Worm (Caenorhabditis elegans): ENCODE measurements around the gene lelo-2.

lelo-2 gene

DNA sequence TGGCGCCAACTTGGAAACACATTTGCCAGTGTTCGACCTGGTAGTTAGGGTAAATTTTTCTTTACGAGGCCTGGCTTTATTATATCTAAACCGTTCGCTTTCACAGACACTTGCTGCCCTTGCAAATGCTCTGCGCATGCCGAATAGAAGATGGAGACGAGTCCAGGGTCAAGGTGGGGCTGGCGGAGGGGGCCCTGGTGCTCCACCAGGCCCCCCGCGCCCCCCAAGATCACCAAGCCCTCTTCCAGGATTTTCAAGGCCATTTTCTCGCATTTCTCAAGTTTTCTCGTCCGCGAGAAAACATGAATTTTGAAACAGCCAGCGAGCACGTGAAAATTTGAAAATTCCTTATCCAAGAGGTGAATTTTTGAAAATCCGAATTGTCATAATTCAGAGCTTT, 12.6 kb upstream of the lelo-2 start:
- TF ChIP-seq mab-5 (tag; optimal IDR thresholded peaks at IDR 0.05), result no peak
- no peak for TF ChIP-seq nhr-129 (tag; optimal IDR thresholded peaks at IDR 0.05)
- TF ChIP-seq alr-1 (tag; optimal IDR thresholded peaks at IDR 0.05), result no peak
- TF ChIP-seq sma-3 (GFP tag; optimal IDR thresholded peaks at IDR 0.05), result no peak
- TF ChIP-seq elt-1 (tag; optimal IDR thresholded peaks at IDR 0.05), result no peak
- TF ChIP-seq snpc-4 (tag; optimal IDR thresholded peaks at IDR 0.05), result no peak
- no peak for TF ChIP-seq unc-55 (GFP tag; optimal IDR thresholded peaks at IDR 0.05)
- no peak for TF ChIP-seq nhr-23 (tag; optimal IDR thresholded peaks at IDR 0.05)

- TF ChIP-seq lsy-2 (tag; optimal IDR thresholded peaks at IDR 0.05) (peak; percentile 27 to 77), unc-55 (GFP tag; optimal IDR thresholded peaks at IDR 0.05) (no peak)
These were observed 9.7 kb upstream of the lelo-2 start for ce11 chrIII:1436738-1437137.

- peak in 1 of 2 experiments; percentile 44 for TF ChIP-seq lsy-2 (tag; optimal IDR thresholded peaks at IDR 0.05)
- no peak for TF ChIP-seq nhr-21 (tag; optimal IDR thresholded peaks at IDR 0.05)
- no peak for TF ChIP-seq mab-5 (tag; optimal IDR thresholded peaks at IDR 0.05)
- peak; percentile 12 for TF ChIP-seq unc-55 (GFP tag; optimal IDR thresholded peaks at IDR 0.05)
- TF ChIP-seq mdl-1 (tag; optimal IDR thresholded peaks at IDR 0.05), result peak in 1 of 2 experiments; percentile 24
- peak; percentile 16 for TF ChIP-seq C34F6.9 (tag; optimal IDR thresholded peaks at IDR 0.05)
These were observed 3.0 kb upstream of the lelo-2 start for ce11 chrIII:1429920-1430437.

DNA sequence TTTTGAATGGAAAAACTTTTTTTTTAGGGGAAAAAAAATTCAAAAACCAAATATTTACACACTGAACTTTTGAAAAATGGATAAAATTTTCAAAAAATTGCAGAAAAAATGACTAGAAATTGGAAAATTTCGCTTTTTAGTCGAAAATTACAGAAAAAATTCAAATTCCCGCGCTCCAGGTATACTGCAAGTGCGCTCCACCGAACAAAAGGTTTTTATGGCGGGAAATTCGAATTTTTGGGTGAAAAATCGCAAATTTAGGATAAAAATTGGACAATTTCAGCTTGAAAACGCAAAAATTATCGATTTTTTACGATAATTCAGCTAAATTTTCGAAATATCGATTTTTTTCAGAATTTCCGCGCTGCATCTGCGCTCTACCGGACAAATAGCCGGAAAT, 2.2 kb upstream of the lelo-2 start:
- TF ChIP-seq sma-3 (GFP tag; optimal IDR thresholded peaks at IDR 0.05), result no peak
- no peak for TF ChIP-seq ceh-16 (tag; optimal IDR thresholded peaks at IDR 0.05)
- TF ChIP-seq sem-4 (tag; optimal IDR thresholded peaks at IDR 0.05), result no peak
- TF ChIP-seq unc-39 (tag; optimal IDR thresholded peaks at IDR 0.05), result no peak
- no peak for TF ChIP-seq blmp-1 (tag; optimal IDR thresholded peaks at IDR 0.05; ENCODE audit: insufficient read depth)
- TF ChIP-seq nhr-25 (tag; optimal IDR thresholded peaks at IDR 0.05), result no peak
- no peak for TF ChIP-seq lin-13 (GFP tag; optimal IDR thresholded peaks at IDR 0.05)
- no peak for TF ChIP-seq alr-1 (tag; optimal IDR thresholded peaks at IDR 0.05)
- TF ChIP-seq lin-39 (tag; optimal IDR thresholded peaks at IDR 0.05), result no peak
- no peak for TF ChIP-seq egl-27 (tag; optimal IDR thresholded peaks at IDR 0.05)
- no peak for TF ChIP-seq ceh-82 (tag; optimal IDR thresholded peaks at IDR 0.05)
- no peak for TF ChIP-seq ama-1 (optimal IDR thresholded peaks at IDR 0.05)
- TF ChIP-seq nhr-129 (tag; optimal IDR thresholded peaks at IDR 0.05), result no peak
- no peak for TF ChIP-seq snpc-4 (tag; optimal IDR thresholded peaks at IDR 0.05)
- no peak for TF ChIP-seq dmd-4 (tag; optimal IDR thresholded peaks at IDR 0.05)
- TF ChIP-seq peb-1 (tag; optimal IDR thresholded peaks at IDR 0.05), result no peak
- no peak for TF ChIP-seq fos-1 (tag; optimal IDR thresholded peaks at IDR 0.05)

- TF ChIP-seq ztf-1 (GFP tag; conservative IDR thresholded peaks at IDR 0.05) (no peak), unc-62 (GFP tag; optimal IDR thresholded peaks at IDR 0.05) (no peak), nhr-23 (tag; optimal IDR thresholded peaks at IDR 0.05) (no peak), unc-39 (tag; optimal IDR thresholded peaks at IDR 0.05) (no peak), nhr-21 (tag; optimal IDR thresholded peaks at IDR 0.05) (no peak), lsy-2 (tag; optimal IDR thresholded peaks at IDR 0.05) (no peak), C34F6.9 (tag; optimal IDR thresholded peaks at IDR 0.05) (no peak), nhr-12 (tag; optimal IDR thresholded peaks at IDR 0.05) (no peak), crh-2 (tag; optimal IDR thresholded peaks at IDR 0.05) (no peak), ztf-11 (tag; optimal IDR thresholded peaks at IDR 0.05) (no peak), zag-1 (tag; optimal IDR thresholded peaks at IDR 0.05) (no peak), sem-4 (tag; optimal IDR thresholded peaks at IDR 0.05) (no peak), ama-1 (optimal IDR thresholded peaks at IDR 0.05) (no peak), nhr-11 (tag; optimal IDR thresholded peaks at IDR 0.05) (no peak), R02D3.7 (tag; optimal IDR thresholded peaks at IDR 0.05) (no peak)
These were observed 1.4 kb upstream of the lelo-2 start for ce11 chrIII:1428448-1428847.

DNA sequence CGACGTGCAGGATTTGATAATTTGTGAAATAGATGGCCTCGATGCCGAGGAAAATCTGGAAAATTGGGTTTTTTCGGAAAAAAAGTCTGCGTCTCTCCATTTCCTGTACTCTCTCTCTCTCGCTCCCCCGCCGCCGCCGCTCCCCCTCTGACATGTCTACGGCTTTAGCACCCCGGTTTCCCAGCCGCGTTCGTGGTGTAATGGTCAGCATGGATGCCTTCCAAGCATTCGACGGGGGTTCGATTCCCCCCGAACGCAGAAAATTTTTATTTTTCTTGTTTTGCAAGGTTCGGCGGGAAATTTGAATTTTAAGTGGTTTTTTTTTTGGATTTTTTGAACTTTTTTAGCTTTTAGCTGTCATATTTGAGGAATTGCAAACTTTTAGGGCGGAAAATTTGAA, 2.7 kb downstream of the lelo-2 start:
- TF ChIP-seq nhr-11 (tag; optimal IDR thresholded peaks at IDR 0.05), result no peak
- peak; percentile 14 for TF ChIP-seq nhr-21 (tag; optimal IDR thresholded peaks at IDR 0.05)
- TF ChIP-seq ztf-4 (tag; optimal IDR thresholded peaks at IDR 0.05), result no peak
- no peak for TF ChIP-seq nhr-6 (tag; optimal IDR thresholded peaks at IDR 0.05)
- peak; percentile 77 for TF ChIP-seq unc-55 (GFP tag; optimal IDR thresholded peaks at IDR 0.05)
- TF ChIP-seq nhr-77 (tag; optimal IDR thresholded peaks at IDR 0.05), result no peak
- TF ChIP-seq Y55F3AM.14 (GFP tag; optimal IDR thresholded peaks at IDR 0.05), result peak; percentile 42
- peak; percentile 52 for TF ChIP-seq gmeb-1 (tag; optimal IDR thresholded peaks at IDR 0.05)
- TF ChIP-seq lsy-2 (tag; optimal IDR thresholded peaks at IDR 0.05), result peak; percentile 67 to 75
- TF ChIP-seq blmp-1 (tag; optimal IDR thresholded peaks at IDR 0.05; ENCODE audit: insufficient read depth), result no peak
- TF ChIP-seq crh-2 (tag; optimal IDR thresholded peaks at IDR 0.05), result peak; percentile 8
- TF ChIP-seq sma-3 (GFP tag; optimal IDR thresholded peaks at IDR 0.05), result peak; percentile 53
- peak; percentile 32 for TF ChIP-seq nhr-129 (tag; optimal IDR thresholded peaks at IDR 0.05)
- peak; percentile 35 for TF ChIP-seq mab-5 (tag; optimal IDR thresholded peaks at IDR 0.05)
- peak; percentile 45 for TF ChIP-seq C34F6.9 (tag; optimal IDR thresholded peaks at IDR 0.05)
- TF ChIP-seq F13H6.1 (tag; optimal IDR thresholded peaks at IDR 0.05), result peak; percentile 49
- no peak for TF ChIP-seq elt-1 (tag; optimal IDR thresholded peaks at IDR 0.05)
- peak; percentile 46 for TF ChIP-seq nhr-25 (tag; optimal IDR thresholded peaks at IDR 0.05)
- peak; percentile 34 for TF ChIP-seq fos-1 (tag; optimal IDR thresholded peaks at IDR 0.05)
- no peak for TF ChIP-seq ceh-82 (tag; optimal IDR thresholded peaks at IDR 0.05)
- TF ChIP-seq nhr-12 (tag; optimal IDR thresholded peaks at IDR 0.05), result no peak
- TF ChIP-seq peb-1 (tag; optimal IDR thresholded peaks at IDR 0.05), result no peak
- peak; percentile 50 for TF ChIP-seq lin-11 (tag; optimal IDR thresholded peaks at IDR 0.05)
- TF ChIP-seq lin-13 (GFP tag; optimal IDR thresholded peaks at IDR 0.05), result peak; percentile 88
